Fruit fly (Drosophila melanogaster) S2 (cell line): ENCODE results near the gene CG3199.

ENCODE experiments used
- CG8478 ChIP-seq: fragments of >200 bp; optimal IDR thresholded peaks from 2 replicates; lab custom pipeline; 2018
- CTCF ChIP-seq, 2 experiments: fragments of >200 bp; optimal IDR thresholded peaks; 2 replicates each; lab custom pipeline; 2018

CG3199 gene

dm6 chr3R:14162176-14162759, at the start of gene CG3199:
Gene CG3199 (plus strand): TSS chr3R:14162709.
- no peak for TF ChIP-seq CTCF (optimal IDR thresholded peaks at IDR 0.05; lab: Kevin White, UChicago)
- no peak for TF ChIP-seq CG8478 (lab: Kevin White, UChicago)

DNA sequence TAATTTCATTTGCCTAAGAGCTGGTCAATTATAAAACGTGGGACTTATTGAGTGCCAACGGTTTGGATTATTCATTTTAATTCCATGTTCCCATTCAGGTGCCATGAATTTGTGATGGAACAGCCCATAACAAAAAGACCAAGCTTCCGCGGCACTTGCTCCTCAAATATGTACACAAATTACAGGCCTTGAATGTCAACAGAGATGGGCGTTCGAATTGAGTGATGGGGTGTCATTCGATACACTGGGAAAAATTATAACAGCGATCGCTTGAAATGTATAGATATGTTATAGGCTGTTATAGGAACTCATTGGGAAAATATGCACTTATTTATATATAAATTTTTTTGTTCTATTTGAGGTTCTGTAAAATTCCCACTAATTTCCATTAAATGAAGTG, 46.4 kb upstream of the CG3199 start:
- TF ChIP-seq CG8478 (lab: Kevin White, UChicago) (no peak), CTCF (optimal IDR thresholded peaks at IDR 0.05; lab: Kevin White, UChicago) (no peak)

- TF ChIP-seq CTCF (optimal IDR thresholded peaks at IDR 0.05; lab: Kevin White, UChicago), result no peak
These were observed 44.2 kb upstream of the CG3199 start, which contains the start of gene Kif19A for dm6 chr3R:14118350-14118749. Gene Kif19A (minus strand): TSS chr3R:14118450.

DNA sequence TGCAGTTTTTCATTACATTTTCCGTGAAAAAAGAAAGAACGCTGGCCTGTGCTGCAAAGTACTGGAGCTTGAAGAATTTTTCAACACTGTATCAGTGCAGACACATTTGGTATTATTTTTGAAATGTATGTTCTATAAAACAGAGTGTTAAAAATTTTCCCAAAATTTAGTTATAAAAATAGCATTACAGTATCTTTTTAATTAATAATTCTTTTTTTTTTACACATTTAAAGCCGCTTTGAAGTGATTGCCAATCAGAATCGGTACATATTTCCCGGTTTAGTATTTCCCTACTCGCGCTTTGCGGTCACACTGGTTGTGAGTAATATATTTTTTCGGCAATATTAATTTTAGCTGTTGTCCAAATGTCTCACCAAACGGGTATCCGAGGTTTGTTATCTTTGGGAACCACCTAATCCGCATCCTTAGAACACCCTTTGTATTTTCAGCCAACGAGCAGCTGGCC, 40.1 kb upstream of the CG3199 start, which contains the start of the genes Abi and twf:
Gene Abi (minus strand): TSS at position 74 of the 466 bp plus-strand sequence.
Gene twf (plus strand): TSS at position 308 of the 466 bp plus-strand sequence.
- no peak for TF ChIP-seq CG8478 (lab: Kevin White, UChicago)
- TF ChIP-seq CTCF (optimal IDR thresholded peaks at IDR 0.05; lab: Kevin White, UChicago), result no peak

dm6 chr3R:14125479-14126121, 36.9 kb upstream of the CG3199 start, which contains the start of the genes 140up and Polr2B:
Gene 140up (minus strand): TSS chr3R:14125548.
Gene Polr2B (plus strand): TSS chr3R:14125791.
- TF ChIP-seq CTCF (optimal IDR thresholded peaks at IDR 0.05; lab: Kevin White, UChicago) (no peak), CG8478 (lab: Kevin White, UChicago) (no peak)

dm6 chr3R:14131972-14132371, 30.5 kb upstream of the CG3199 start, which contains the start of gene CG14356:
Gene CG14356 (minus strand): TSS chr3R:14132072.
- TF ChIP-seq CG8478 (lab: Kevin White, UChicago), result no peak
- TF ChIP-seq CTCF (optimal IDR thresholded peaks at IDR 0.05; lab: Kevin White, UChicago), result no peak

DNA sequence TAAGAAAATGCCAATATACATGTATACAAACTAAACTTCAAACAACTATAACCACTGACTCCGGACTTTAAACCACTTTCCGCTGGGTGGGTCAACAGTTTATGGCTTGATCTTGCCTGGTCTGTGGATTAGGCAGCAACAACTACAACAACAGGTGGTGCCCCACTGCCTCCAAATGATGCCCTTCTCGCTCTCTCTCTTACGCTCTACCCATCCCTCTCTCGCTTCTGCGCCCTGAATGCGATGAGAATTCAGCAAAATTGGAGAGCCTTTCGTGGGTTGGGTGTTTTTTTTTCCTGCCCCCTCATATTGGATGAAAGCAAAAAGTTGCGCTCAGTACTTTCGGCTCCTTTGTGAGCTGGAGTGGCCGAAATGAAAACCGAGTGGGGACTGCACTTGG, 21.6 kb upstream of the CG3199 start:
- TF ChIP-seq CTCF (optimal IDR thresholded peaks at IDR 0.05; lab: Kevin White, UChicago) (no peak), CG8478 (lab: Kevin White, UChicago) (no peak)

- TF ChIP-seq CTCF (optimal IDR thresholded peaks at IDR 0.05; lab: Kevin White, UChicago) (no peak), CG8478 (lab: Kevin White, UChicago) (no peak)
These were observed 10.7 kb upstream of the CG3199 start, which contains the start of gene CG14355 for dm6 chr3R:14151840-14152239. Gene CG14355 (minus strand): TSS chr3R:14151940.

DNA sequence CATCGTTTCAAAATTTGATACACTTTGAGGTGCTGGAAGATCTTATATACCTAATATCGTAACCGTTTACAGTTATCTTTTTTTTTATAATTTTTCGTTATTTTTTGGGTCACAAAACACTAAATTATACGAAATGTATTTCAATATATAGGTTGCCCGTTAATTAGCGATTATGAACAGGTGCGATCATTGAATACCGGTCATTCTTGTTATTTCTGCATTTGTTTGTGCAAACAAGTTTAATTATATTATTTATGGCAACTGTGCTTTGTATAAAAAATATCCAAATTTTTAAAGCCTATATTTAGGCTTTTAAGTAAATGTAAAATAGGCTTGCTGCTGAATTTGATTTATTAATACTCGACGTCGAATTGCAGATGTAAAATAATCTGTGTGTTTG, 10.0 kb upstream of the CG3199 start, which contains the start of gene CG42500:
Gene CG42500 (minus strand): TSS at position 101 of the 400 bp plus-strand sequence.
- TF ChIP-seq CG8478 (lab: Kevin White, UChicago) (no peak), CTCF (optimal IDR thresholded peaks at IDR 0.05; lab: Kevin White, UChicago) (no peak)

- TF ChIP-seq CTCF (optimal IDR thresholded peaks at IDR 0.05; lab: Kevin White, UChicago) (no peak), CG8478 (lab: Kevin White, UChicago) (no peak)
These were observed 8.8 kb upstream of the CG3199 start, which contains the start of gene Recs1 for dm6 chr3R:14153729-14154128. Gene Recs1 (minus strand): TSS chr3R:14153829.

DNA sequence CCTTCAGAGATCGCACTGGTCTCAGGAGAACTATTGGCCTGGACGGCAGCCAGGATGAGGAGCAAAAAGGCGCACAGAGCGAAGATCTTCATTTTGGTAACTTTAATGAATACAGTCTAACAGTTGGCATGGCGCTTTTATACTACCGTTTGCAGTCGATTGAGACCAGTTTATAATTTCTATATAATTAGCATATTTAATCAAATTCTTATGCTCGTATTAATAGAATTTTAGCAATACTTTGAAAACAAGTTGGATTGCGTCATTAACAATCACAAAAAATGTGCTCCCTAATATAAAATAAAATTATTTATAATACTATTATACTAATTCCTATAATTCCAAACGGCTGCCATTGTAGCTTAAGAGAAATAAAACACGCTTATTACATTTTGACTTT, 8.2 kb upstream of the CG3199 start, which contains the start of gene CG44215:
Gene CG44215 (minus strand): TSS at position 101 of the 400 bp plus-strand sequence.
- no peak for TF ChIP-seq CG8478 (lab: Kevin White, UChicago)
- TF ChIP-seq CTCF (optimal IDR thresholded peaks at IDR 0.05; lab: Kevin White, UChicago), result no peak

dm6 chr3R:14157331-14157730, 5.2 kb upstream of the CG3199 start, which contains the start of gene CG31533:
Gene CG31533 (minus strand): TSS chr3R:14157431.
- TF ChIP-seq CTCF (optimal IDR thresholded peaks at IDR 0.05; lab: Kevin White, UChicago) (no peak), CG8478 (lab: Kevin White, UChicago) (no peak)

- TF ChIP-seq CTCF (optimal IDR thresholded peaks at IDR 0.05; lab: Kevin White, UChicago) (no peak), CG8478 (lab: Kevin White, UChicago) (no peak)
These were observed 2.3 kb upstream of the CG3199 start, which contains the start of gene CG31327 for dm6 chr3R:14160178-14160577. Gene CG31327 (minus strand): TSS chr3R:14160278.
